Worm (Caenorhabditis elegans) whole organism, L4 larva: ENCODE measurements around the gene F56C4.2.
"Not testable (repeated sequence)": the region's sequence is repeated elsewhere in the genome, so short reads cannot be mapped to it uniquely, and the experiment has no call there.

ENCODE experiments used
- F37D6.2 ChIP-seq: sonication (generic microtip); optimal IDR thresholded peaks from 2 replicates; lab custom pipeline; 2016; ENCODE audit warnings: mild to moderate bottlenecking, missing genetic modification characterization, missing compliant biosample characterization
- Y48G9A.11 ChIP-seq: fragments of 200-800 bp; sonication (Bioruptor generic); IDR thresholded peaks from 2 replicates; pipeline ENCODE4 v1.3.6; 2022; ENCODE audit warnings: missing genetic modification reagents, missing genetic modification characterization, missing compliant biosample characterization
- aha-1 ChIP-seq: fragments of 150-350 bp; peaks from one replicate; lab custom pipeline; 2014; ENCODE audit warnings: missing biosample characterization, missing genetic modification characterization
- ama-1 ChIP-seq: fragments of 150-350 bp; optimal IDR thresholded peaks from 2 replicates; lab custom pipeline; 2014; ENCODE audit warnings: inconsistent platforms, mixed read lengths
- ceh-28 ChIP-seq: fragments of 150-350 bp; optimal IDR thresholded peaks from 2 replicates; lab custom pipeline; 2014; ENCODE audit warnings: missing biosample characterization, missing genetic modification reagents, missing genetic modification characterization
- ceh-82 ChIP-seq: sonication (generic microtip); optimal IDR thresholded peaks from 2 replicates; lab custom pipeline; 2017; ENCODE audit warnings: missing biosample characterization, missing genetic modification characterization
- fos-1 ChIP-seq: fragments of 150-350 bp; optimal IDR thresholded peaks from 2 replicates; lab custom pipeline; 2014; ENCODE audit warnings: missing biosample characterization, missing genetic modification characterization
- lin-13 ChIP-seq: fragments of 150-350 bp; optimal IDR thresholded peaks from 2 replicates; lab custom pipeline; 2014; ENCODE audit warnings: missing biosample characterization, missing genetic modification reagents, missing genetic modification characterization
- lin-29 ChIP-seq: fragments of 200-800 bp; sonication (Bioruptor generic); IDR thresholded peaks from 2 replicates; pipeline ENCODE4 v1.3.6; 2022; ENCODE audit warnings: missing genetic modification reagents, missing genetic modification characterization, missing compliant biosample characterization
- madf-5 ChIP-seq, 2 experiments: fragments of 200-800 bp; sonication (Bioruptor generic); IDR thresholded peaks; 2 replicates each; pipeline ENCODE4 v1.3.6; 2022; ENCODE audit warnings: missing compliant biosample characterization in 2 of 2, missing genetic modification characterization in 2 of 2
- mdl-1 ChIP-seq, 2 experiments: fragments of 150-350 bp in 1 of 2; sonication (generic microtip) in 1 of 2; optimal IDR thresholded peaks; 2 replicates each; lab custom pipeline; 2014 to 2017; ENCODE audit warnings: missing biosample characterization in 2 of 2, missing genetic modification characterization in 2 of 2
- nhr-11 ChIP-seq: fragments of 150-350 bp; optimal IDR thresholded peaks from 2 replicates; lab custom pipeline; 2014; ENCODE audit warnings: missing biosample characterization, missing genetic modification characterization
- nhr-111 ChIP-seq: fragments of 200-800 bp; sonication (Bioruptor generic); optimal IDR thresholded peaks from 2 replicates; lab custom pipeline; 2018; ENCODE audit warnings: mild to moderate bottlenecking, missing genetic modification characterization, missing compliant biosample characterization
- unc-62 ChIP-seq, 3 experiments: fragments of 150-350 bp in 1 of 3; sonication (generic microtip); optimal IDR thresholded peaks in 2 of 3; peaks in 1 of 3; 1 replicate in 1 of 3; 2 replicates in 2 of 3; lab custom pipeline; 2014 to 2017; ENCODE audit warnings: missing biosample characterization in 3 of 3, missing genetic modification characterization in 3 of 3, missing genetic modification reagents in 3 of 3, missing genotype in 1 of 3
- ztf-7 ChIP-seq: fragments of 150-350 bp; optimal IDR thresholded peaks from 2 replicates; lab custom pipeline; 2014; ENCODE audit warnings: missing biosample characterization, missing genetic modification characterization

The F56C4.2 gene

ce11 chrIV:10687307-10687706 lies 48.2 kb downstream of the F56C4.2 start, which contains the start of gene R102.2:
R102.2 (plus strand) TSS chrIV:10687607.
- TF ChIP-seq Y48G9A.11; lin-13; ceh-82 (tag; lab: Kevin White, UChicago): not testable (repeated sequence)
- TF ChIP-seq, all 104 proteins: peak for 0; not testable (repeated sequence) for 104

ce11 chrIV:10688972-10689567 lies 50.0 kb downstream of the F56C4.2 start, which contains the start of gene R102.3:
R102.3 (plus strand) TSS chrIV:10689517.
- peak; percentile 21 for TF ChIP-seq aha-1 (tag; lab: Kevin White, UChicago)
- TF ChIP-seq fos-1 (tag; lab: Kevin White, UChicago), result no peak
- peak; percentile 52 for TF ChIP-seq nhr-11 (tag; lab: Kevin White, UChicago)

- TF ChIP-seq ztf-7 (tag; lab: Kevin White, UChicago) (no peak), mdl-1 (tag; optimal IDR thresholded peaks at IDR 0.05; lab: Kevin White, UChicago) (no peak), lin-29 (no peak), unc-62 (GFP tag; optimal IDR thresholded peaks at IDR 0.05 in 1 of 2; lab: Kevin White, UChicago) (peak in 1 of 2 experiments; percentile 70), unc-62 (tag; optimal IDR thresholded peaks at IDR 0.05; lab: Kevin White, UChicago) (no peak), nhr-111 (no peak), ama-1 (lab: Kevin White, UChicago) (no peak), F37D6.2 (tag; lab: Kevin White, UChicago) (no peak), madf-5 (GFP tag; IDR thresholded peaks at IDR 0.05; lab: Robert Waterston, UW) (no peak), ceh-28 (tag; lab: Kevin White, UChicago) (no peak)
Measured at ce11 chrIV:10690139-10690538, 51.1 kb downstream of the F56C4.2 start, which contains the start of gene R102.8. R102.8 (minus strand) TSS chrIV:10690239.
